Fruit fly (Drosophila melanogaster): ENCODE results near the gene CG18558.

Gene CG18558

dm6 chr2L:2874542-2875194 is 30.4 kb upstream of the CG18558 start, which contains the start of gene CG8814 (continued):
- TF ChIP-seq CG32767 (GFP tag; IDR thresholded peaks at IDR 0.05) (no peak; the same call in 1 of the 2 replicates), Neu2 (GFP tag; optimal IDR thresholded peaks at IDR 0.05; ENCODE audit: borderline replicate concordance) (no peak), pum (GFP tag; optimal IDR thresholded peaks at IDR 0.05) (no peak), run (tag; optimal IDR thresholded peaks at IDR 0.05) (no peak), D (optimal IDR thresholded peaks at IDR 0.05) (no peak), D (GFP tag; optimal IDR thresholded peaks at IDR 0.05) (peak; percentile 40), CG4854 (GFP tag; optimal IDR thresholded peaks at IDR 0.05) (no peak), eve (GFP tag; optimal IDR thresholded peaks at IDR 0.05) (no peak), ftz-f1 (GFP tag; optimal IDR thresholded peaks at IDR 0.05) (no peak), bbx (GFP tag; IDR thresholded peaks at IDR 0.05; ENCODE audit: partially characterized antibody) (peak; percentile 61), Ravus (GFP tag; IDR thresholded peaks at IDR 0.05) (no peak), HHEX (GFP tag; optimal IDR thresholded peaks at IDR 0.05) (peak; percentile 48), slbo (GFP tag; IDR thresholded peaks at IDR 0.05) (peak; percentile 85), CG10366 (GFP tag; IDR thresholded peaks at IDR 0.05) (peak; percentile 57), kni (GFP tag; optimal IDR thresholded peaks at IDR 0.05) (peak; percentile 33), jigr1 (GFP tag; IDR thresholded peaks at IDR 0.05) (peak; percentile 65; the same call in 2 of the 3 replicates), sr (GFP tag; IDR thresholded peaks at IDR 0.05) (0 out of 3 replicates have a peak, but pooled peaks have one; percentile 27), pan (optimal IDR thresholded peaks at IDR 0.05) (no peak), pan (GFP tag; optimal IDR thresholded peaks at IDR 0.05 in 1 of 2, IDR thresholded peaks at IDR 0.05 in 1 of 2) (peak in 1 of 2 experiments; percentile 41), btn (GFP tag; optimal IDR thresholded peaks at IDR 0.05) (no peak), CG33557 (GFP tag; optimal IDR thresholded peaks at IDR 0.05) (peak; percentile 40), CG11247 (GFP tag; IDR thresholded peaks at IDR 0.05) (peak; percentile 63; the same call in 1 of the 2 replicates), NK7.1 (GFP tag; optimal IDR thresholded peaks at IDR 0.05) (no peak), Atf3 (GFP tag; optimal IDR thresholded peaks at IDR 0.05) (peak; percentile 8), CG8281 (tag; optimal IDR thresholded peaks at IDR 0.05) (no peak), CG10462 (GFP tag; optimal IDR thresholded peaks at IDR 0.05) (peak; percentile 65), CG10565 (GFP tag; optimal IDR thresholded peaks at IDR 0.05) (no peak), bcd (GFP tag; optimal IDR thresholded peaks at IDR 0.05) (peak; percentile 67), MTF-1 (GFP tag; optimal IDR thresholded peaks at IDR 0.05; ENCODE audit: borderline replicate concordance) (peak; percentile 12), crp (GFP tag; optimal IDR thresholded peaks at IDR 0.05) (peak in 1 of 2 experiments; percentile 39), Dip2 (GFP tag; IDR thresholded peaks at IDR 0.05) (no peak), CG3163 (GFP tag; optimal IDR thresholded peaks at IDR 0.05) (no peak), sisA (GFP tag; IDR thresholded peaks at IDR 0.05) (peak; percentile 63), sima (GFP tag; optimal IDR thresholded peaks at IDR 0.05) (no peak), CG2202 (tag; optimal IDR thresholded peaks at IDR 0.05) (no peak), scrt (GFP tag; optimal IDR thresholded peaks at IDR 0.05) (peak; percentile 28), twi (tag; optimal IDR thresholded peaks at IDR 0.05) (peak; percentile 69), ATbp (GFP tag; optimal IDR thresholded peaks at IDR 0.05) (no peak), Scr (GFP tag; IDR thresholded peaks at IDR 0.05; ENCODE audit: partially characterized antibody) (peak; percentile 87), schlank (tag; optimal IDR thresholded peaks at IDR 0.05) (peak; percentile 1), CG17829 (tag; optimal IDR thresholded peaks at IDR 0.05) (peak; percentile 69), sqz (GFP tag; optimal IDR thresholded peaks at IDR 0.05) (no peak), Dref (GFP tag; IDR thresholded peaks at IDR 0.05) (peak; percentile 76), CG17361 (GFP tag; IDR thresholded peaks at IDR 0.05) (peak; percentile 89), CHES-1-like (GFP tag; optimal IDR thresholded peaks at IDR 0.05) (no peak), Gug (GFP tag; IDR thresholded peaks at IDR 0.05) (peak; percentile 77; the same call in 3 of the 4 replicates), Nf-YA (GFP tag; IDR thresholded peaks at IDR 0.05) (no peak), dmrt11E (tag; optimal IDR thresholded peaks at IDR 0.05) (peak; percentile 51), Meics (GFP tag; optimal IDR thresholded peaks at IDR 0.05) (peak; percentile 42), aop (GFP tag; IDR thresholded peaks at IDR 0.05) (no peak)
